Fruit fly (Drosophila melanogaster) whole organism, adult: Measurements from ENCODE around the gene swm.

Experiments used
- CG11617 ChIP-seq: fragments of 200-800 bp; sonication (Bioruptor generic); optimal IDR thresholded peaks from 2 replicates; lab custom pipeline; 2017; ENCODE audit warnings: mild to moderate bottlenecking, missing biosample characterization, missing genetic modification reagents, missing genetic modification characterization
- CG12768 ChIP-seq: fragments of 200-800 bp; sonication (Bioruptor generic); optimal IDR thresholded peaks from 2 replicates; lab custom pipeline; 2017; ENCODE audit warnings: missing biosample characterization, missing genetic modification characterization, mild to moderate bottlenecking, moderate library complexity, missing genetic modification reagents
- CG14711 ChIP-seq: fragments of 200-800 bp; sonication (Bioruptor generic); optimal IDR thresholded peaks from 2 replicates; lab custom pipeline; 2018; ENCODE audit warnings: missing biosample characterization, mild to moderate bottlenecking, missing genetic modification characterization, moderate library complexity
- CG1620 ChIP-seq: fragments of 200-800 bp; sonication (Bioruptor generic); optimal IDR thresholded peaks from 2 replicates; lab custom pipeline; 2016; ENCODE audit warnings: missing biosample characterization, missing genetic modification characterization
- CG33017 ChIP-seq: fragments of 200-800 bp; sonication (Bioruptor generic); optimal IDR thresholded peaks from 2 replicates; lab custom pipeline; 2018; ENCODE audit warnings: missing biosample characterization, mild to moderate bottlenecking, missing genetic modification characterization, moderate library complexity
- CG5204 ChIP-seq: fragments of 200-800 bp; sonication (Bioruptor generic); optimal IDR thresholded peaks from 2 replicates; lab custom pipeline; 2016; ENCODE audit warnings: missing biosample characterization, missing genetic modification characterization
- CG7045 ChIP-seq: fragments of 200-800 bp; sonication (Bioruptor generic); optimal IDR thresholded peaks from 2 replicates; lab custom pipeline; 2017; ENCODE audit warnings: missing biosample characterization, mild to moderate bottlenecking, missing genetic modification characterization
- CG7101 ChIP-seq: fragments of 200-800 bp; sonication (Bioruptor generic); optimal IDR thresholded peaks from 2 replicates; lab custom pipeline; 2018; ENCODE audit warnings: missing biosample characterization, mild to moderate bottlenecking, missing genetic modification characterization, moderate library complexity
- Clk ChIP-seq: fragments of 200-800 bp; sonication (Bioruptor generic); optimal IDR thresholded peaks from 2 replicates; lab custom pipeline; 2017; ENCODE audit warnings: missing biosample characterization, missing genetic modification characterization
- Crg-1 ChIP-seq: fragments of 200-800 bp; sonication (Bioruptor generic); optimal IDR thresholded peaks from 2 replicates; lab custom pipeline; 2016; ENCODE audit warnings: missing biosample characterization, missing genetic modification characterization
- Hr96 ChIP-seq: fragments of 200-800 bp; sonication (Bioruptor generic); optimal IDR thresholded peaks from 2 replicates; lab custom pipeline; 2016; ENCODE audit warnings: missing biosample characterization, missing genetic modification characterization
- Mnt ChIP-seq: fragments of 200-800 bp; sonication (Bioruptor generic); optimal IDR thresholded peaks from 2 replicates; lab custom pipeline; 2016; ENCODE audit warnings: missing biosample characterization, mild to moderate bottlenecking, missing genetic modification characterization
- bab1 ChIP-seq: fragments of 200-800 bp; sonication (Bioruptor generic); optimal IDR thresholded peaks from 3 replicates; lab custom pipeline; 2019; ENCODE audit warnings: missing biosample characterization, mild to moderate bottlenecking, missing genetic modification characterization, moderate library complexity
- cic ChIP-seq: fragments of 200-800 bp; sonication (Bioruptor generic); optimal IDR thresholded peaks from 2 replicates; lab custom pipeline; 2017; ENCODE audit warnings: missing biosample characterization, mild to moderate bottlenecking, missing genetic modification characterization, moderate library complexity
- cnc ChIP-seq, 2 experiments: fragments of >200 bp; optimal IDR thresholded peaks; 2 replicates each; lab custom pipeline; 2017
- kay ChIP-seq: fragments of 200-800 bp; sonication (Bioruptor generic); peaks from one replicate; lab custom pipeline; 2016; ENCODE audit warnings: missing biosample characterization, missing genetic modification characterization, borderline replicate concordance
- ovo ChIP-seq: fragments of 200-800 bp; sonication (Bioruptor generic); optimal IDR thresholded peaks from 2 replicates; lab custom pipeline; 2016; ENCODE audit warnings: missing biosample characterization, missing genetic modification characterization
- pad ChIP-seq: fragments of 200-800 bp; sonication (Bioruptor generic); optimal IDR thresholded peaks from 3 replicates; lab custom pipeline; 2017; ENCODE audit warnings: missing biosample characterization, missing genetic modification characterization, mild to moderate bottlenecking, moderate library complexity, missing genetic modification reagents
- tj ChIP-seq: fragments of 200-800 bp; sonication (Bioruptor generic); optimal IDR thresholded peaks from 3 replicates; lab custom pipeline; 2017; ENCODE audit warnings: missing biosample characterization, mild to moderate bottlenecking, missing genetic modification characterization, moderate library complexity
- toe ChIP-seq: fragments of 200-800 bp; sonication (Bioruptor generic); optimal IDR thresholded peaks from 2 replicates; lab custom pipeline; 2016; ENCODE audit warnings: missing biosample characterization, missing genetic modification characterization

The swm gene

dm6 chr2L:19454070-19454751, 38.8 kb upstream of the swm start, which contains the start of gene CG10026:
Gene CG10026 (plus strand): TSS chr2L:19454256.
- TF ChIP-seq Hr96 (GFP tag; lab: Kevin White, UChicago) (no peak), Clk (GFP tag; lab: Kevin White, UChicago) (no peak), ovo (GFP tag; lab: Kevin White, UChicago) (no peak), kay (peak; percentile 52), CG7045 (GFP tag; lab: Kevin White, UChicago) (no peak), CG11617 (GFP tag; lab: Kevin White, UChicago) (no peak), pad (GFP tag; lab: Kevin White, UChicago) (no peak), CG14711 (tag; lab: Kevin White, UChicago) (no peak), CG1620 (GFP tag; lab: Kevin White, UChicago) (no peak), Crg-1 (GFP tag; lab: Kevin White, UChicago) (no peak), CG12768 (GFP tag; lab: Kevin White, UChicago) (peak; percentile 7), Mnt (no peak), toe (GFP tag; lab: Kevin White, UChicago) (no peak), tj (peak; percentile 72), CG33017 (tag; lab: Kevin White, UChicago) (no peak), cic (GFP tag; lab: Kevin White, UChicago) (no peak), bab1 (GFP tag; lab: Kevin White, UChicago) (no peak), CG5204 (GFP tag; lab: Kevin White, UChicago) (no peak), CG7101 (no peak), cnc (optimal IDR thresholded peaks at IDR 0.05; lab: Kevin White, UChicago) (no peak)

- TF ChIP-seq Mnt (peak; percentile 6), CG5204 (GFP tag; lab: Kevin White, UChicago) (no peak), CG7045 (GFP tag; lab: Kevin White, UChicago) (no peak), tj (peak; percentile 17), CG14711 (tag; lab: Kevin White, UChicago) (no peak)
Measured at dm6 chr2L:19455209-19455608, 37.8 kb upstream of the swm start.

dm6 chr2L:19455723-19456122, 37.3 kb upstream of the swm start:
- TF ChIP-seq cic (GFP tag; lab: Kevin White, UChicago) (no peak), CG1620 (GFP tag; lab: Kevin White, UChicago) (no peak), Mnt (no peak), CG33017 (tag; lab: Kevin White, UChicago) (no peak), CG12768 (GFP tag; lab: Kevin White, UChicago) (no peak), pad (GFP tag; lab: Kevin White, UChicago) (no peak)

- TF ChIP-seq pad (GFP tag; lab: Kevin White, UChicago) (no peak), Mnt (no peak), CG5204 (GFP tag; lab: Kevin White, UChicago) (no peak), CG11617 (GFP tag; lab: Kevin White, UChicago) (no peak), CG33017 (tag; lab: Kevin White, UChicago) (no peak), bab1 (GFP tag; lab: Kevin White, UChicago) (no peak), CG7101 (no peak), CG12768 (GFP tag; lab: Kevin White, UChicago) (no peak), ovo (GFP tag; lab: Kevin White, UChicago) (no peak), CG7045 (GFP tag; lab: Kevin White, UChicago) (no peak), Clk (GFP tag; lab: Kevin White, UChicago) (no peak), cnc (optimal IDR thresholded peaks at IDR 0.05; lab: Kevin White, UChicago) (no peak), tj (no peak), CG1620 (GFP tag; lab: Kevin White, UChicago) (no peak), Crg-1 (GFP tag; lab: Kevin White, UChicago) (no peak), toe (GFP tag; lab: Kevin White, UChicago) (no peak), kay (no peak)
Measured at dm6 chr2L:19457890-19458580, 35.0 kb upstream of the swm start.

- TF ChIP-seq CG14711 (tag; lab: Kevin White, UChicago): no peak
- no peak for TF ChIP-seq bab1 (GFP tag; lab: Kevin White, UChicago)
- TF ChIP-seq Mnt: no peak
- TF ChIP-seq CG5204 (GFP tag; lab: Kevin White, UChicago): no peak
- TF ChIP-seq Crg-1 (GFP tag; lab: Kevin White, UChicago): no peak
- TF ChIP-seq CG12768 (GFP tag; lab: Kevin White, UChicago): no peak
- no peak for TF ChIP-seq CG33017 (tag; lab: Kevin White, UChicago)
- TF ChIP-seq CG7045 (GFP tag; lab: Kevin White, UChicago): no peak
- TF ChIP-seq toe (GFP tag; lab: Kevin White, UChicago): no peak
- no peak for TF ChIP-seq Clk (GFP tag; lab: Kevin White, UChicago)
- TF ChIP-seq cnc (optimal IDR thresholded peaks at IDR 0.05; lab: Kevin White, UChicago): no peak
- no peak for TF ChIP-seq tj
- TF ChIP-seq Hr96 (GFP tag; lab: Kevin White, UChicago): no peak
- TF ChIP-seq pad (GFP tag; lab: Kevin White, UChicago): no peak
- no peak for TF ChIP-seq ovo (GFP tag; lab: Kevin White, UChicago)
- TF ChIP-seq CG1620 (GFP tag; lab: Kevin White, UChicago): no peak
- no peak for TF ChIP-seq kay
- no peak for TF ChIP-seq cic (GFP tag; lab: Kevin White, UChicago)
- no peak for TF ChIP-seq CG7101
Measured at dm6 chr2L:19459404-19459803, 33.6 kb upstream of the swm start.
